Worm (Caenorhabditis elegans) whole organism, L3 larva: ENCODE results near the gene hda-10.

ENCODE experiments used
- aly-2 ChIP-seq: fragments of 150-350 bp; optimal IDR thresholded peaks from 2 replicates; lab custom pipeline; 2014; ENCODE audit warnings: missing biosample characterization, missing genetic modification characterization
- ama-1 ChIP-seq: fragments of 150-350 bp; optimal IDR thresholded peaks from 2 replicates; lab custom pipeline; 2018
- ceh-16 ChIP-seq: sonication (generic microtip); optimal IDR thresholded peaks from 2 replicates; lab custom pipeline; 2017; ENCODE audit warnings: missing biosample characterization, missing genetic modification characterization
- ceh-28 ChIP-seq: fragments of 150-350 bp; optimal IDR thresholded peaks from 2 replicates; lab custom pipeline; 2014; ENCODE audit warnings: missing biosample characterization, missing genetic modification reagents, missing genetic modification characterization
- ceh-9 ChIP-seq: sonication (generic microtip); optimal IDR thresholded peaks from 2 replicates; lab custom pipeline; 2018; ENCODE audit warnings: missing biosample characterization, missing genetic modification characterization
- egl-27 ChIP-seq: sonication (generic microtip); optimal IDR thresholded peaks from 4 replicates; lab custom pipeline; 2017; ENCODE audit warnings: missing biosample characterization, missing genetic modification reagents, missing genetic modification characterization
- elt-1 ChIP-seq: fragments of 150-350 bp; optimal IDR thresholded peaks from 2 replicates; lab custom pipeline; 2014; ENCODE audit warnings: missing biosample characterization, missing genetic modification characterization
- elt-2 ChIP-seq: sonication (generic microtip); optimal IDR thresholded peaks from 2 replicates; lab custom pipeline; 2016; ENCODE audit warnings: missing genetic modification reagents, mild to moderate bottlenecking, missing genetic modification characterization, missing compliant biosample characterization
- fkh-2 ChIP-seq: fragments of 150-350 bp; optimal IDR thresholded peaks from 2 replicates; lab custom pipeline; 2014; ENCODE audit warnings: missing biosample characterization, missing genetic modification reagents, missing genetic modification characterization
- hmg-11 ChIP-seq: sonication (generic microtip); optimal IDR thresholded peaks from 2 replicates; lab custom pipeline; 2016; ENCODE audit warnings: missing genetic modification characterization, missing compliant biosample characterization
- jun-1 ChIP-seq: fragments of 150-350 bp; optimal IDR thresholded peaks from 2 replicates; lab custom pipeline; 2014; ENCODE audit warnings: missing biosample characterization, missing genetic modification reagents, missing genetic modification characterization
- lin-15B ChIP-seq: fragments of 150-350 bp; optimal IDR thresholded peaks from 2 replicates; lab custom pipeline; 2014; ENCODE audit warnings: missing biosample characterization, missing genetic modification characterization
- mdl-1 ChIP-seq: fragments of 150-350 bp; optimal IDR thresholded peaks from 2 replicates; lab custom pipeline; 2014; ENCODE audit warnings: missing biosample characterization, missing genetic modification characterization
- mml-1 ChIP-seq: fragments of 150-350 bp; sonication (generic microtip); optimal IDR thresholded peaks from 3 replicates; lab custom pipeline; 2014; ENCODE audit warnings: missing biosample characterization, missing genetic modification characterization
- nfya-1 ChIP-seq: sonication (generic microtip); optimal IDR thresholded peaks from 2 replicates; lab custom pipeline; 2017; ENCODE audit warnings: missing genetic modification characterization, mild to moderate bottlenecking, missing compliant biosample characterization, antibody characterized with exemption, moderate library complexity; ENCODE audit not compliant: insufficient read depth
- nhr-11 ChIP-seq: fragments of 150-350 bp; optimal IDR thresholded peaks from 2 replicates; lab custom pipeline; 2014; ENCODE audit warnings: missing biosample characterization, missing genetic modification characterization
- nhr-12 ChIP-seq: fragments of 150-350 bp; optimal IDR thresholded peaks from 2 replicates; lab custom pipeline; 2014; ENCODE audit warnings: missing biosample characterization, missing genetic modification characterization
- nhr-23 ChIP-seq: fragments of 150-350 bp; optimal IDR thresholded peaks from 2 replicates; lab custom pipeline; 2014; ENCODE audit warnings: missing biosample characterization, missing genetic modification reagents, missing genetic modification characterization
- nhr-25 ChIP-seq: sonication (generic microtip); optimal IDR thresholded peaks from 2 replicates; lab custom pipeline; 2017; ENCODE audit warnings: missing biosample characterization, missing genetic modification characterization
- nhr-43 ChIP-seq: sonication (generic microtip); optimal IDR thresholded peaks from 2 replicates; lab custom pipeline; 2016; ENCODE audit warnings: mild to moderate bottlenecking, missing genetic modification characterization, missing compliant biosample characterization; ENCODE audit not compliant: poor library complexity, severe bottlenecking
- nhr-67 ChIP-seq: fragments of 150-350 bp; optimal IDR thresholded peaks from 2 replicates; lab custom pipeline; 2014; ENCODE audit warnings: missing biosample characterization, missing genetic modification characterization
- nhr-77 ChIP-seq: fragments of 150-350 bp; optimal IDR thresholded peaks from 2 replicates; lab custom pipeline; 2014; ENCODE audit warnings: missing biosample characterization, missing genetic modification characterization
- pha-4 ChIP-seq: fragments of 150-350 bp; optimal IDR thresholded peaks from 2 replicates; lab custom pipeline; 2014; ENCODE audit warnings: missing biosample characterization, missing genetic modification reagents, missing genetic modification characterization
- pqm-1 ChIP-seq: fragments of 150-350 bp; optimal IDR thresholded peaks from 2 replicates; lab custom pipeline; 2017; ENCODE audit warnings: missing biosample characterization, missing genetic modification characterization, inconsistent platforms
- sea-2 ChIP-seq: fragments of 150-350 bp; sonication (generic microtip); optimal IDR thresholded peaks from 4 replicates; lab custom pipeline; 2014; ENCODE audit warnings: missing biosample characterization, missing genetic modification reagents, missing genetic modification characterization
- snpc-4 ChIP-seq: fragments of 150-350 bp; optimal IDR thresholded peaks from 2 replicates; lab custom pipeline; 2014; ENCODE audit warnings: missing biosample characterization, missing genetic modification characterization
- unc-62 ChIP-seq: fragments of 150-350 bp; sonication (generic microtip); optimal IDR thresholded peaks from 4 replicates; lab custom pipeline; 2014; ENCODE audit warnings: missing biosample characterization, missing genetic modification reagents, missing genetic modification characterization
- ztf-11 ChIP-seq: fragments of 150-350 bp; optimal IDR thresholded peaks from 2 replicates; lab custom pipeline; 2014; ENCODE audit warnings: missing biosample characterization, missing genetic modification characterization
- ztf-4 ChIP-seq: fragments of 150-350 bp; optimal IDR thresholded peaks from 2 replicates; lab custom pipeline; 2014; ENCODE audit warnings: missing biosample characterization, missing genetic modification characterization

The hda-10 gene

ce11 chrII:13846018-13846417 lies 36.5 kb upstream of the hda-10 start:
- TF ChIP-seq pqm-1 (tag; lab: Kevin White, UChicago) (peak; percentile 59), elt-2 (tag; lab: Kevin White, UChicago) (peak; percentile 85), pha-4 (tag; lab: Kevin White, UChicago) (peak; percentile 60), snpc-4 (tag; lab: Kevin White, UChicago) (peak; percentile 1), ceh-28 (tag; lab: Kevin White, UChicago) (no peak), ztf-4 (tag; lab: Kevin White, UChicago) (no peak), jun-1 (tag; lab: Kevin White, UChicago) (peak; percentile 5), ztf-11 (tag; lab: Kevin White, UChicago) (no peak), nhr-23 (tag; lab: Kevin White, UChicago) (no peak)

- TF ChIP-seq ztf-4 (tag; lab: Kevin White, UChicago) (no peak), fkh-2 (tag; lab: Kevin White, UChicago) (no peak), sea-2 (GFP tag; lab: Kevin White, UChicago) (no peak), aly-2 (no peak), ceh-28 (tag; lab: Kevin White, UChicago) (no peak), elt-1 (no peak), nfya-1 (peak; percentile 9), ceh-16 (tag; lab: Kevin White, UChicago) (no peak), nhr-23 (tag; lab: Kevin White, UChicago) (no peak), nhr-67 (tag; lab: Kevin White, UChicago) (no peak), hmg-11 (peak; percentile 82), lin-15B (tag; lab: Kevin White, UChicago) (peak; percentile 9), unc-62 (no peak), ceh-9 (tag; lab: Kevin White, UChicago) (no peak), mdl-1 (tag; lab: Kevin White, UChicago) (no peak), egl-27 (no peak), nhr-12 (tag; lab: Kevin White, UChicago) (no peak), ztf-11 (tag; lab: Kevin White, UChicago) (no peak)
These were observed 35.1 kb upstream of the hda-10 start for ce11 chrII:13847366-13847765.

DNA sequence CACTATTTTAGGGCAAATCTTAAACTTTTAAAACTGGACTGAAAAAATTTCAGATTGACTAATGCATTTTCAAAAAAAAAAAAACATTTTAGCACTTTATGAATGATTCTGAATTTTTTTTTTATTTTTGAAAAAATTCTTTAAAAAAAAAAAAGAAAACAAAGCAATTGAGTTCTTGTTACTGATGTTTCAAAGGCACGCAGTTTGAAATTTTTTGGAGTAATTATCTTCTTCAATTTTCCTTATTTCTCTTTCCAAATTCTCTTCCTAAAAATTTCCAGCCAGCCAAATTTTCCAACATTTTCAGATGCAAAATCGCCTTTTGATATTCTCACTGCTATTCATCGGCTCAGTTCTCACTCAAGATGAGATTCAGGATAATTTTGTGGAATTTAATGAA lies 30.5 kb upstream of the hda-10 start, which contains the start of gene F08G2.8:
TSS of gene F08G2.8 (plus strand) at position 301 of the 400 bp plus-strand sequence.
- TF ChIP-seq nhr-11 (tag; lab: Kevin White, UChicago) (no peak), sea-2 (GFP tag; lab: Kevin White, UChicago) (no peak)

DNA sequence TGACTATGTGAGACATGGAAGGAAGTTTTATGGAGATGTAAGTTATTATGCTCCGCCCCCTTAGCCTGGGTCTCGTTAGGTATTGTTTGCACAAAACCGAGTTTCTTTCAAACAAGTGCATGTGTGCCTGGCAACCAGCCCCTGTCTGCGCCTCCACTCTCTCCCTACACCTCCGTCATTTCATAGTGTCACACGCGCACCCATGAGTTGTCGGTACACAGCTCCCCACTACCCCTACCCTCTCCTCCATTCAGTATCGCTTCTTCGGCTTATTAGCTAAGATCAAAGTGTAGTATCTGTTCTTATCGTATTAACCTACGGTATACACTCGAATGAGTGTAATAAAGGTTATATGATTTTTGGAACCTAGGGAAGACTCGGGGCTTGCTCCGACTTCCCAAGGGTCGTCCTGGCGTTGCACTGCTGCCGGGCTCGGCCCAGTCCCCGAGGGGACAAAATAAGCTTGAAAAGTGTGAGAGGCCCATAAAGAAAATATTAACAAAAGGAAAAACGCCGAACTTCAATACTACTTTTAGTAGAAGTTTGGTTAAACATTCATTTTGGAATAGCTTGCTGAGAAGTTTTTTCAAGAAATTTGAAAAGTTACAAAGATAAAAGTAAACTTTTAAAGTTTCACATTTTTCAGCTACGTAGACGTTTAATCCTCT lies 29.8 kb upstream of the hda-10 start:
- TF ChIP-seq ama-1 (lab: Kevin White, UChicago) = peak; percentile 37
- peak; percentile 52 for TF ChIP-seq snpc-4 (tag; lab: Kevin White, UChicago)
- TF ChIP-seq nfya-1 = peak; percentile 40
- peak; percentile 72 for TF ChIP-seq nhr-77 (tag; lab: Kevin White, UChicago)
- TF ChIP-seq elt-2 (tag; lab: Kevin White, UChicago) = peak; percentile 46
- peak; percentile 31 for TF ChIP-seq nhr-25 (tag; lab: Kevin White, UChicago)
- peak; percentile 41 for TF ChIP-seq pqm-1 (tag; lab: Kevin White, UChicago)

DNA sequence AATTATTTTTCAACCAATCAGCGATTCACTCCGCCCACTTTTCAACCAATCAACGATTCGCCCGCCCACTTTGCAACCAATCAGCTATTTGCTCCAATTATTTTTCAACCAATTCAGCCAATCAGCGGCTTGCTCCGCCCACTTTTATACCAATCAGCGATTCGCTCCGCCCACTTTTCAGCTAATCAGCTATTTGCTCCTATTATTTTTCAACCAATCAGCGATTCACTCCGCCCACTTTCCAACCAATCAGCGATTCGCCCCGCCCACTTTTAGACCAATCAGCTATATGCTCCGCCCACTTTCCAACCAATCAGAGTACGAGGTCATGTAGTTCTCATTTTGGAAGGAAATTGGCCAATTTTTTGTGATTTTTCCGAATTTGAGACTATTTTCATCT lies 27.2 kb upstream of the hda-10 start:
- TF ChIP-seq nfya-1 = peak; percentile 95
- TF ChIP-seq elt-2 (tag; lab: Kevin White, UChicago) = peak; percentile 6
- no peak for TF ChIP-seq nhr-43 (tag; lab: Kevin White, UChicago)

DNA sequence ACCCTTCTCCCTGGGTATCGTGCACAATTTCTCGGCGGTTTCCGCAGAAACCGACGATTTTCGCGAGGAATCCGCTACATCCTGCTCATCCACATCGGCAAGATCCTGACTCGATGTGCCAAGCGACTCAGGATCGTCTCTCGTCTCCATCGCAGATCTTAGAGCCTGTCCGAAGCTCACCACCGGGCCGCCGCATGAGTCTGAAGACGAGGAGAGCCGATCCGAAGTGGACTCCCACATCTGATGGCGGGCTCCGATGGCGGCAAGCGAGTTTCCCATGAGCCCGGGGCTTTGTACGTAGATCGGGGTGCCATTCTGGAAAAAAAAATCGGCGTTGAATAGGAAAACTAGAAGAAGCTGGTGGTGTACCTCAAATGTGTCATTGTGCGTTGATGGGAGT lies 24.2 kb upstream of the hda-10 start:
- no peak for TF ChIP-seq lin-15B (tag; lab: Kevin White, UChicago)
- no peak for TF ChIP-seq nhr-12 (tag; lab: Kevin White, UChicago)
- TF ChIP-seq elt-1 = no peak
- no peak for TF ChIP-seq mml-1 (tag; lab: Kevin White, UChicago)
- no peak for TF ChIP-seq pha-4 (tag; lab: Kevin White, UChicago)
